Worm (Caenorhabditis elegans) whole organism, L4/young adult: ENCODE measurements around the gene lgc-58.

Source experiments
- W03F9.2 ChIP-seq: fragments of 150-350 bp; optimal IDR thresholded peaks from 2 replicates; lab custom pipeline; 2014; ENCODE audit warnings: missing biosample characterization, missing genetic modification characterization
- him-1 ChIP-seq: sonication (generic microtip); optimal IDR thresholded peaks from 2 replicates; lab custom pipeline; 2016; ENCODE audit warnings: missing genotype, missing genetic modification reagents, missing genetic modification characterization, missing compliant biosample characterization

DNA sequence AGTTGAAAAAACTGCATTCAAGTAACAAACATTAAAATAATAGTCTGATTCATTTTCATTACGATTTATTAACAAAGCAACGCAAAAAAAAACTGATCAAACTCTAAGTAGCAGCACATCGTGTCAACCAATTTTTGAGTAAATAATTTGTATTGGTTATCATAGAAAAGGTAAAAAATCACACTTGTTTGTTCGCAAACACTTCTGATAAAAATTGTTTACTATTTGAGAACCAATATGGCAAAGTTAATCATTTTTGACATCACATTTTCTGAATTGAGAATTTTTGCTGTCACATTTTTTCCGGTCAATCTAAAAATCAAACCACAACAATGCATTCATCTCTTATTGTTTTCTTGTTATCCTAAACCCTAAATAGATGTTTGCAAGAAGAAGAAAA, 46.0 kb downstream of the lgc-58 start:
- TF ChIP-seq W03F9.2 (tag; lab: Kevin White, UChicago) (no peak), him-1 (tag; lab: Kevin White, UChicago) (no peak)
